Worm (Caenorhabditis elegans) whole organism, young adult: ENCODE measurements around the gene K04H4.5.
"Not testable (repeated sequence)": the region's sequence is repeated elsewhere in the genome, so short reads cannot be mapped to it uniquely, and the experiment has no call there.

Experiments used
- C17E4.6 ChIP-seq: fragments of 200-800 bp; sonication (Bioruptor generic); IDR thresholded peaks from 2 replicates; pipeline ENCODE4 v1.3.6; 2022; ENCODE audit warnings: missing genetic modification reagents, missing genetic modification characterization, missing compliant biosample characterization
- D2030.7 ChIP-seq: fragments of 200-800 bp; sonication (Bioruptor generic); IDR thresholded peaks from 2 replicates; pipeline ENCODE4 v1.3.6; 2022; ENCODE audit warnings: missing genetic modification reagents, missing genetic modification characterization, missing compliant biosample characterization
- F37B4.10 ChIP-seq: fragments of 200-800 bp; sonication (Bioruptor generic); IDR thresholded peaks from 2 replicates; pipeline ENCODE4 v1.3.6; 2022; ENCODE audit warnings: missing genetic modification characterization, missing compliant biosample characterization
- F49E8.2 ChIP-seq: sonication (generic microtip); optimal IDR thresholded peaks from 3 replicates; lab custom pipeline; 2017; ENCODE audit warnings: missing genetic modification characterization, mild to moderate bottlenecking, missing compliant biosample characterization, antibody characterized with exemption, moderate library complexity; ENCODE audit not compliant: insufficient read depth
- Y67H2A.10 ChIP-seq: fragments of 200-800 bp; sonication (Bioruptor generic); conservative IDR thresholded peaks from 2 replicates; pipeline ENCODE4 v1.3.6; 2022; ENCODE audit warnings: missing genetic modification reagents, missing genetic modification characterization, missing compliant biosample characterization
- Y79H2A.3 ChIP-seq: fragments of 200-800 bp; sonication (Bioruptor generic); conservative IDR thresholded peaks from 2 replicates; pipeline ENCODE4 v1.3.6; 2022; ENCODE audit warnings: missing genetic modification reagents, missing genetic modification characterization, missing compliant biosample characterization
- Y95B8A.8 ChIP-seq: fragments of 200-800 bp; sonication (Bioruptor generic); IDR thresholded peaks from 2 replicates; pipeline ENCODE4 v1.3.6; 2022; ENCODE audit warnings: missing genetic modification reagents, missing genetic modification characterization, missing compliant biosample characterization
- akir-1 ChIP-seq: fragments of 200-800 bp; sonication (Bioruptor generic); optimal IDR thresholded peaks from 2 replicates; lab custom pipeline; 2018; ENCODE audit warnings: mild to moderate bottlenecking, missing genetic modification characterization, moderate library complexity, missing compliant biosample characterization
- ama-1 ChIP-seq, 3 experiments: fragments of 150-350 bp in 1 of 3; sonication (generic microtip) in 2 of 3; optimal IDR thresholded peaks; 2 replicates each; lab custom pipeline; 2014 to 2018; ENCODE audit warnings: missing biosample characterization in 2 of 3, missing genetic modification characterization in 2 of 3, missing genetic modification reagents in 2 of 3
- aptf-2 ChIP-seq: fragments of 200-800 bp; sonication (Bioruptor generic); conservative IDR thresholded peaks from 2 replicates; pipeline ENCODE4 v1.3.6; 2022; ENCODE audit warnings: missing genetic modification reagents, missing genetic modification characterization, missing compliant biosample characterization
- aptf-3 ChIP-seq: fragments of 200-800 bp; sonication (Bioruptor generic); IDR thresholded peaks from 2 replicates; pipeline ENCODE4 v1.3.6; 2022; ENCODE audit warnings: missing genetic modification characterization, missing compliant biosample characterization
- attf-3 ChIP-seq: fragments of 200-800 bp; sonication (Bioruptor generic); conservative IDR thresholded peaks from 2 replicates; pipeline ENCODE4 v1.3.6; 2022; ENCODE audit warnings: missing genetic modification reagents, missing genetic modification characterization, missing compliant biosample characterization
- attf-6 ChIP-seq: fragments of 200-800 bp; sonication (Bioruptor generic); IDR thresholded peaks from 2 replicates; pipeline ENCODE4 v1.3.6; 2022; ENCODE audit warnings: missing genetic modification reagents, missing genetic modification characterization, missing compliant biosample characterization
- bed-2 ChIP-seq: fragments of 200-800 bp; sonication (Bioruptor generic); IDR thresholded peaks from 2 replicates; pipeline ENCODE4 v1.3.6; 2022; ENCODE audit warnings: missing genetic modification reagents, missing genetic modification characterization, missing compliant biosample characterization
- cebp-1 ChIP-seq, 2 experiments: fragments of 200-800 bp in 1 of 2; sonication (Bioruptor generic) in 1 of 2; sonication (generic microtip) in 1 of 2; IDR thresholded peaks in 1 of 2; optimal IDR thresholded peaks in 1 of 2; 2 replicates each; pipeline versions ENCODE4 v1.3.6 to Lab custom; 2017 to 2022; ENCODE audit warnings: missing compliant biosample characterization in 2 of 2, missing genetic modification characterization in 2 of 2, mild to moderate bottlenecking in 1 of 2, missing genetic modification reagents in 1 of 2, moderate library complexity in 1 of 2
- ceh-91 ChIP-seq: fragments of 200-800 bp; sonication (Bioruptor generic); IDR thresholded peaks from 2 replicates; pipeline ENCODE4 v1.3.6; 2022; ENCODE audit warnings: missing genetic modification reagents, missing genetic modification characterization, missing compliant biosample characterization
- egl-44 ChIP-seq: fragments of 200-800 bp; sonication (Bioruptor generic); IDR thresholded peaks from 2 replicates; pipeline ENCODE4 v1.3.6; 2022; ENCODE audit warnings: missing genetic modification reagents, missing genetic modification characterization, missing compliant biosample characterization
- gei-17 ChIP-seq: fragments of 200-800 bp; sonication (Bioruptor generic); optimal IDR thresholded peaks from 2 replicates; lab custom pipeline; 2018; ENCODE audit warnings: mild to moderate bottlenecking, missing genetic modification characterization, missing compliant biosample characterization
- hmg-1.2 ChIP-seq: fragments of 200-800 bp; sonication (Bioruptor generic); IDR thresholded peaks from 2 replicates; pipeline ENCODE4 v1.3.6; 2022; ENCODE audit warnings: missing genetic modification reagents, missing genetic modification characterization, missing compliant biosample characterization
- hsf-1 ChIP-seq: fragments of 200-800 bp; sonication (Bioruptor generic); IDR thresholded peaks from 2 replicates; pipeline ENCODE4 v1.3.6; 2022; ENCODE audit warnings: missing genetic modification reagents, missing genetic modification characterization, missing compliant biosample characterization
- let-526 ChIP-seq: fragments of 200-800 bp; sonication (Bioruptor generic); IDR thresholded peaks from 2 replicates; pipeline ENCODE4 v1.3.6; 2022; ENCODE audit warnings: missing genetic modification reagents, missing genetic modification characterization, missing compliant biosample characterization
- lin-26 ChIP-seq: fragments of 200-800 bp; sonication (Bioruptor generic); IDR thresholded peaks from 2 replicates; pipeline ENCODE4 v1.3.6; 2022; ENCODE audit warnings: missing genetic modification reagents, missing genetic modification characterization, missing compliant biosample characterization
- lin-35 ChIP-seq, 3 experiments: fragments of 150-350 bp in 2 of 3; sonication (generic microtip) in 1 of 3; optimal IDR thresholded peaks; 2 replicates each; lab custom pipeline; 2014 to 2018; ENCODE audit warnings: missing biosample characterization in 3 of 3, missing genetic modification characterization in 3 of 3, missing genetic modification reagents in 3 of 3
- lin-54 ChIP-seq: fragments of 200-800 bp; sonication (Bioruptor generic); optimal IDR thresholded peaks from 2 replicates; lab custom pipeline; 2018; ENCODE audit warnings: mild to moderate bottlenecking, missing genetic modification characterization, missing compliant biosample characterization
- madf-3 ChIP-seq: fragments of 200-800 bp; sonication (Bioruptor generic); IDR thresholded peaks from 2 replicates; pipeline ENCODE4 v1.3.6; 2022; ENCODE audit warnings: missing genetic modification reagents, missing genetic modification characterization, missing compliant biosample characterization
- madf-6 ChIP-seq: fragments of 200-800 bp; sonication (Bioruptor generic); IDR thresholded peaks from 2 replicates; pipeline ENCODE4 v1.3.6; 2022; ENCODE audit warnings: missing genetic modification reagents, missing genetic modification characterization, missing compliant biosample characterization
- nfya-1 ChIP-seq: sonication (generic microtip); optimal IDR thresholded peaks from 2 replicates; lab custom pipeline; 2017; ENCODE audit warnings: antibody characterized with exemption, missing compliant biosample characterization, missing genetic modification characterization, borderline replicate concordance; ENCODE audit not compliant: insufficient read depth
- pbrm-1 ChIP-seq: fragments of 200-800 bp; sonication (Bioruptor generic); IDR thresholded peaks from 2 replicates; pipeline ENCODE4 v1.3.6; 2022; ENCODE audit warnings: missing genetic modification reagents, missing genetic modification characterization, missing compliant biosample characterization
- rcor-1 ChIP-seq: fragments of 200-800 bp; sonication (Bioruptor generic); IDR thresholded peaks from 2 replicates; pipeline ENCODE4 v1.3.6; 2022; ENCODE audit warnings: missing genetic modification reagents, missing genetic modification characterization, missing compliant biosample characterization
- rec-8 ChIP-seq, 2 experiments: sonication (generic microtip); optimal IDR thresholded peaks; 2 replicates each; lab custom pipeline; 2016; ENCODE audit warnings: mild to moderate bottlenecking in 2 of 2, missing genetic modification characterization in 2 of 2, missing genetic modification reagents in 2 of 2, missing genotype in 2 of 2, missing biosample characterization in 1 of 2, missing compliant biosample characterization in 1 of 2, moderate library complexity in 1 of 2
- rpc-1 ChIP-seq, 2 experiments: fragments of 150-350 bp in 1 of 2; sonication (generic microtip) in 1 of 2; optimal IDR thresholded peaks; 2 replicates each; lab custom pipeline; 2014 to 2018; ENCODE audit warnings: missing biosample characterization in 1 of 2, missing genetic modification characterization in 1 of 2, missing genetic modification reagents in 1 of 2, missing genotype in 1 of 2
- snpc-1.1 ChIP-seq: sonication (generic microtip); optimal IDR thresholded peaks from 2 replicates; lab custom pipeline; 2017; ENCODE audit warnings: missing genetic modification characterization, mild to moderate bottlenecking, missing compliant biosample characterization, antibody characterized with exemption, moderate library complexity, missing genotype, missing genetic modification reagents; ENCODE audit not compliant: insufficient read depth
- snpc-3.4 ChIP-seq: sonication (generic microtip); optimal IDR thresholded peaks from 2 replicates; lab custom pipeline; 2017; ENCODE audit warnings: missing genetic modification characterization, mild to moderate bottlenecking, missing compliant biosample characterization, antibody characterized with exemption, moderate library complexity, missing genotype, missing genetic modification reagents
- sptf-2 ChIP-seq: fragments of 200-800 bp; sonication (Bioruptor generic); optimal IDR thresholded peaks from 2 replicates; lab custom pipeline; 2018; ENCODE audit warnings: mild to moderate bottlenecking, missing genetic modification characterization, missing compliant biosample characterization
- tbx-9 ChIP-seq: sonication (generic microtip); optimal IDR thresholded peaks from 2 replicates; lab custom pipeline; 2016; ENCODE audit warnings: borderline replicate concordance, missing genetic modification characterization, inconsistent platforms, missing compliant biosample characterization
- tlf-1 ChIP-seq: fragments of 200-800 bp; sonication (Bioruptor generic); optimal IDR thresholded peaks from 2 replicates; lab custom pipeline; 2018; ENCODE audit warnings: mild to moderate bottlenecking, missing genetic modification characterization, missing compliant biosample characterization
- unc-130 ChIP-seq: sonication (generic microtip); optimal IDR thresholded peaks from 2 replicates; lab custom pipeline; 2016; ENCODE audit warnings: missing genetic modification reagents, missing genetic modification characterization, missing compliant biosample characterization
- xnd-1 ChIP-seq: sonication (generic microtip); optimal IDR thresholded peaks from 2 replicates; lab custom pipeline; 2016; ENCODE audit warnings: missing genotype, missing genetic modification reagents, missing genetic modification characterization, missing compliant biosample characterization
- zfh-2 ChIP-seq: fragments of 200-800 bp; sonication (Bioruptor generic); conservative IDR thresholded peaks from 2 replicates; pipeline ENCODE4 v1.3.6; 2022; ENCODE audit warnings: missing genetic modification reagents, missing genetic modification characterization, missing compliant biosample characterization
- ztf-18 ChIP-seq: sonication (generic microtip); optimal IDR thresholded peaks from 2 replicates; lab custom pipeline; 2016; ENCODE audit warnings: missing genotype, mild to moderate bottlenecking, missing genetic modification characterization, missing compliant biosample characterization
- ztf-25 ChIP-seq: fragments of 200-800 bp; sonication (Bioruptor generic); IDR thresholded peaks from 2 replicates; pipeline ENCODE4 v1.3.6; 2022; ENCODE audit warnings: missing genetic modification reagents, missing genetic modification characterization, missing compliant biosample characterization
- ztf-28 ChIP-seq: fragments of 200-800 bp; sonication (Bioruptor generic); IDR thresholded peaks from 2 replicates; pipeline ENCODE4 v1.3.6; 2022; ENCODE audit warnings: missing genetic modification reagents, missing genetic modification characterization, missing compliant biosample characterization
- ztf-6 ChIP-seq: fragments of 200-800 bp; sonication (Bioruptor generic); IDR thresholded peaks from 2 replicates; pipeline ENCODE4 v1.3.6; 2022; ENCODE audit warnings: missing genetic modification reagents, missing genetic modification characterization, missing compliant biosample characterization

Gene K04H4.5

DNA sequence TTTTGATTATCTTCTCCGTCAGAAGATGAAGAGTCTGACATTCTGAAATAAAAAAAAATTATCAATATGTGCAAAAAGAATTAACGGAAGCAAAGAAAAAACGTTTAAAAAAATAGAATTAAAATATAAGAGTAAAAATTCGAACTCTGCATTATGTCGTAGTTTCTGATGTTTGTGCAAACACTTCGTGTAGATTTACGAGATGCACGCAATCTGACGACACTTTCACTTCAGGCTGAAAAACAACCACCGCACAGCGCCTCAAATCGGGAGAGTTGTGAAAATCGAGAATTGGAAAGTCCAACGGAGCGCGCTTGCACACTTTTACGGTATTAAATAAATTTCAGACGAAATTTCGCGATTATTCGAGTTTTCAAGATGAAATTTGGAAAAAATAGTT is 47.4 kb downstream of the K04H4.5 start, which contains the start of gene T26G10.1 (continued):
- TF ChIP-seq ama-1 (optimal IDR thresholded peaks at IDR 0.05; lab: Kevin White, UChicago) (no peak), ama-1 (GFP tag; optimal IDR thresholded peaks at IDR 0.05; lab: Kevin White, UChicago) (no peak), xnd-1 (tag; lab: Kevin White, UChicago) (peak; percentile 17), nfya-1 (tag; lab: Kevin White, UChicago) (no peak), lin-35 (GFP tag; optimal IDR thresholded peaks at IDR 0.05; lab: Kevin White, UChicago) (no peak), ztf-18 (peak; percentile 38), ceh-91 (GFP tag; lab: Robert Waterston, UW) (peak; percentile 83), gei-17 (GFP tag; lab: Kevin White, UChicago) (no peak), sptf-2 (GFP tag; lab: Kevin White, UChicago) (no peak), ztf-25 (no peak), tbx-9 (tag; lab: Kevin White, UChicago) (no peak), D2030.7 (peak; percentile 90), akir-1 (GFP tag; lab: Kevin White, UChicago) (no peak), rec-8 (tag; optimal IDR thresholded peaks at IDR 0.05; lab: Kevin White, UChicago) (no peak)

DNA sequence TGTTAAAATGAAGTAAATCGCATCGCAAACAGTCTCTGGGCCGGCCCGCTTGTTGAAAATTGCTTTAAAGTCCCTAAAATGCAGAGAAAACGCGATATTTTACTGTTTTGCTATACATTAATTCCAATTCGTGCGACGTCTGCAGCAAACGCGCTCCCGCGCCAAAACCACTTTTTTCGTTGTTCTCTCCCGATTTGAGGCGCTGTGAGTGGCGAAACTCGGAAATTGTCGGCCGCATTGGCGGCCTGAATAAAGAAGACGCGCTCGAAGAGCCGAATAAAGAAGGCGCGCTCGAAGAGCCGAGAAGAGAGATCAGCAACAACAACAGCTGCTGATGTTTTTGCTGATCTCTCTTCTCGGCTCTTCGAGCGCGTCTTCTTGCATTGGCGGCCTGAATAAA is 49.1 kb downstream of the K04H4.5 start:
- TF ChIP-seq madf-3 (GFP tag; lab: Robert Waterston, UW) (peak; percentile 84), ztf-28 (peak; percentile 98), lin-26 (peak; percentile 95), egl-44 (peak; percentile 40; the same call in 1 of the 2 replicates), ceh-91 (GFP tag; lab: Robert Waterston, UW) (peak; percentile 97), snpc-1.1 (tag; lab: Kevin White, UChicago) (peak; percentile 91), bed-2 (peak; percentile 90), hmg-1.2 (peak; percentile 94), rpc-1 (tag; optimal IDR thresholded peaks at IDR 0.05; lab: Kevin White, UChicago) (peak; percentile 13), ztf-25 (peak; percentile 98), ztf-18 (peak; percentile 73), Y67H2A.10 (GFP tag; lab: Robert Waterston, UW) (peak; percentile 78), cebp-1 (GFP tag; IDR thresholded peaks at IDR 0.05; lab: Robert Waterston, UW) (peak; percentile 74), unc-130 (GFP tag; lab: Kevin White, UChicago) (peak; percentile 50), F37B4.10 (GFP tag; lab: Robert Waterston, UW) (0 out of 2 replicates have a peak, but pooled peaks have one; percentile 62), lin-54 (GFP tag; lab: Kevin White, UChicago) (peak; percentile 55), attf-6 (peak; percentile 82), zfh-2 (GFP tag; lab: Robert Waterston, UW) (0 out of 2 replicates have a peak, but pooled peaks have one; percentile 11), xnd-1 (tag; lab: Kevin White, UChicago) (peak; percentile 44), let-526 (GFP tag; lab: Robert Waterston, UW) (peak; percentile 38; the same call in 1 of the 2 replicates), snpc-3.4 (peak; percentile 84), C17E4.6 (peak; percentile 89), F49E8.2 (tag; lab: Kevin White, UChicago) (peak; percentile 32), tlf-1 (peak; percentile 52), hsf-1 (peak; percentile 84), attf-3 (GFP tag; lab: Robert Waterston, UW) (peak; percentile 87), aptf-2 (GFP tag; lab: Robert Waterston, UW) (peak; percentile 90), madf-6 (GFP tag; lab: Robert Waterston, UW) (peak; percentile 92), pbrm-1 (GFP tag; lab: Robert Waterston, UW) (peak; percentile 98), ztf-6 (GFP tag; lab: Robert Waterston, UW) (peak; percentile 64; the same call in 1 of the 2 replicates), Y95B8A.8 (GFP tag; lab: Robert Waterston, UW) (peak; percentile 95), rcor-1 (peak; percentile 90), Y79H2A.3 (GFP tag; lab: Robert Waterston, UW) (peak; percentile 85), aptf-3 (GFP tag; lab: Robert Waterston, UW) (peak; percentile 60; the same call in 1 of the 2 replicates)
- TF ChIP-seq rpc-1 (optimal IDR thresholded peaks at IDR 0.05; lab: Kevin White, UChicago); cebp-1 (tag; optimal IDR thresholded peaks at IDR 0.05; lab: Kevin White, UChicago): not testable (repeated sequence)
